Worm (Caenorhabditis elegans) whole organism, L2 larva: ENCODE measurements around the gene hdl-1.

ENCODE experiments used
- egl-27 ChIP-seq: sonication (generic microtip); optimal IDR thresholded peaks from 3 replicates; lab custom pipeline; 2017; ENCODE audit warnings: missing biosample characterization, missing genetic modification reagents, missing genetic modification characterization
- mab-5 ChIP-seq: fragments of 150-350 bp; optimal IDR thresholded peaks from 2 replicates; lab custom pipeline; 2014; ENCODE audit warnings: missing biosample characterization, missing genetic modification characterization
- nhr-237 ChIP-seq: fragments of 150-350 bp; optimal IDR thresholded peaks from 2 replicates; lab custom pipeline; 2014; ENCODE audit warnings: missing biosample characterization, missing genetic modification characterization
- skn-1 ChIP-seq: sonication (generic microtip); optimal IDR thresholded peaks from 2 replicates; lab custom pipeline; 2017; ENCODE audit warnings: missing biosample characterization, missing genetic modification characterization
- unc-39 ChIP-seq: fragments of 150-350 bp; optimal IDR thresholded peaks from 2 replicates; lab custom pipeline; 2014; ENCODE audit warnings: missing biosample characterization, missing genetic modification characterization
- unc-62 ChIP-seq: fragments of 150-350 bp; optimal IDR thresholded peaks from 2 replicates; lab custom pipeline; 2014; ENCODE audit warnings: missing biosample characterization, missing genetic modification reagents, missing genetic modification characterization

- TF ChIP-seq unc-62 (GFP tag; lab: Kevin White, UChicago) (no peak), mab-5 (tag; lab: Kevin White, UChicago) (no peak), nhr-237 (tag; lab: Kevin White, UChicago) (no peak), unc-39 (tag; lab: Kevin White, UChicago) (no peak), egl-27 (tag; lab: Kevin White, UChicago) (no peak), skn-1 (tag; lab: Kevin White, UChicago) (no peak)
These were observed at the start of gene hdl-1 for ce11 chrIV:11949717-11950116.
